Fruit fly (Drosophila melanogaster): ENCODE measurements around the gene CG14115.
A peak's percentile ranks its signal among the peaks of the same experiment; 100 is the strongest.

Gene CG14115

DNA sequence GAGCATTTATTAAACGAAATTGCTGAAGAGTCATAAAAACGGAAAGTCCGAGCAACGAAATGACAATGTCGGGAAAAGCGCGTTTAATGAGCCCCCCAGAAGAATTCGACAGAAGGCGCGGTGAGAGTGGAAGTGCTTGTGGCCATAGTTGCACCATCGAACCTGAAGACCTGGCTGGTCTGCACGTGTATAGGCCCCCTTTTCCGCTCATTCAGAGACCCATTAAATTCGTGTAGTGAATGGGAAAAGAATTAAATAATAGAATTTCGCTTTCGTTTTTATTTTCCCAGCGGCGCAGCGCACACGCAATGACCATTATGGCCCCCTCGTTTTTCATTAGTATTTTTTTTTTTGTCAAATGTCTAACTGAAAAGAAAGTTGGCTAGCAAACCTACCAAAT lies 27.9 kb downstream of the CG14115 start:
- no peak for TF ChIP-seq ss (GFP tag; optimal IDR thresholded peaks at IDR 0.05)
- no peak for TF ChIP-seq CG3919 (GFP tag; optimal IDR thresholded peaks at IDR 0.05)
- no peak for TF ChIP-seq CG6163 (GFP tag; IDR thresholded peaks at IDR 0.05)
- no peak for TF ChIP-seq CG3032 (tag; optimal IDR thresholded peaks at IDR 0.05)
- no peak for TF ChIP-seq dac (GFP tag; optimal IDR thresholded peaks at IDR 0.05)
- TF ChIP-seq fd85E (GFP tag; optimal IDR thresholded peaks at IDR 0.05), result no peak
- TF ChIP-seq CG9139 (GFP tag; optimal IDR thresholded peaks at IDR 0.05), result no peak
- TF ChIP-seq OdsH (GFP tag; optimal IDR thresholded peaks at IDR 0.05), result no peak
- no peak for TF ChIP-seq fd59A (GFP tag; optimal IDR thresholded peaks at IDR 0.05)
- no peak for TF ChIP-seq vri (GFP tag; optimal IDR thresholded peaks at IDR 0.05)
- TF ChIP-seq CG8119 (GFP tag; IDR thresholded peaks at IDR 0.05), result no peak
- no peak for TF ChIP-seq Eip93F (GFP tag; optimal IDR thresholded peaks at IDR 0.05)
- no peak for TF ChIP-seq net (GFP tag; optimal IDR thresholded peaks at IDR 0.05)
- no peak for TF ChIP-seq CG31627 (GFP tag; optimal IDR thresholded peaks at IDR 0.05)
- no peak for TF ChIP-seq Met (GFP tag; optimal IDR thresholded peaks at IDR 0.05)
- no peak for TF ChIP-seq CG6808 (GFP tag; optimal IDR thresholded peaks at IDR 0.05)
- TF ChIP-seq Gug (GFP tag; IDR thresholded peaks at IDR 0.05), result no peak
- no peak for TF ChIP-seq Blimp-1 (GFP tag; optimal IDR thresholded peaks at IDR 0.05)
- TF ChIP-seq Sox14 (GFP tag; optimal IDR thresholded peaks at IDR 0.05), result no peak
- no peak for TF ChIP-seq Ets96B (tag; optimal IDR thresholded peaks at IDR 0.05)

DNA sequence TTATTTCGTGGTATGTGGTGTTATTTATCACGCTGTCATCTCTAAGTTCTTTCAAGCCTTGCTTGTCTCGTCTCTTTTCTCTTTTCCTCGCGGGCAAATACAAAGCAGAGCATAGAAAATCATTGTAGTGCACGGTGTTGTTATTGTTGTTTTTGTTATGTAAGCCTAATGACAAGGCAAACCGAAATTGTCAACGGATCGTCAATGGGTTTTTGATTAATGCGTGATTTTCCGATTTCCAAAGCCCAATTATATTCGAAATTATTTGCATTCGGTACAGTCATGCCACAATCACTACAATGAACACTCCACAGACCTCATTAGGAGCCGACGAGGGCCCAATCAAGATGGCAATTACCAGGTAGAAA lies 28.3 kb downstream of the CG14115 start:
- TF ChIP-seq CG10631 (GFP tag; optimal IDR thresholded peaks at IDR 0.05) (peak; percentile 11), Ets96B (tag; optimal IDR thresholded peaks at IDR 0.05) (no peak)

DNA sequence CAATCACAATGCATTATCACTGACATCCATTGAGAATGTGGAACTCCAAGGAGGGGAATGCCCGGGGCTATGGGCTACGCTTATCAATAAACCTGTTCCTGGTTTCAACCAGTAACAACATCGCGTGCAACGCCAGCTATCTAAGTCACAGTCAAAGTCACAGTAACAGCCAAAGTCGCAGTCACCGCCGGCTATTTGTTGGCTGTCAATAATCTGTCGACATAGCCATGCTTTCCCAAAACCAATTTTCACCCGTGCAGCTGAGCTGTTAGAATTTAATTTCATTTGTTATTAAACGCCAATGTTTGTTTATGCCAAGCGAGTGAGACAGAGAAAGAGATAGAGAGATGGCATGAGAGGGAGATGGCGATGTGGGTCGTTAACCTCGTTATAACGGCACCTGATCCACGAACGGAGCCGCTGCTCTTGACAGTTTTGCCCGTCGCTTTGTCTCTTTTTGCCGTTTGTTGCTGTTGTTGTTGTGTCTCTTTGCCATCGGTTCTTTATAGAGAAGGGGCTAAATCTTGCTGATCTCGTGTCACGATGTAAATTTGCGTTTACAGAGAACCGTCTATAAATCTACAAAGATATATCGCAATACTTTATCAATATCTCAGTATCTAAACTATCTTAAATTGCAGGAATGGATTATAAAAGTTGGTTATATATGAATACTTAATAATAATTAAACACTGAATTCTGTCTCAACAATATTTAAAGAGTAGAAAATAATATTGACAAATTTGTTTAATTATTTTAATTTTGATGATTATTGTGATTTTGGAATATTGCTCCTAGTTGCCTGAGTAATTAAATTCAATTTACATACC lies 28.9 kb downstream of the CG14115 start:
- TF ChIP-seq Sox102F (GFP tag; optimal IDR thresholded peaks at IDR 0.05), result peak; percentile 39
- TF ChIP-seq dac (GFP tag; optimal IDR thresholded peaks at IDR 0.05), result no peak
- no peak for TF ChIP-seq vri (GFP tag; optimal IDR thresholded peaks at IDR 0.05)
- TF ChIP-seq Hr39 (GFP tag; optimal IDR thresholded peaks at IDR 0.05), result peak; percentile 3
- TF ChIP-seq fkh (GFP tag; optimal IDR thresholded peaks at IDR 0.05), result peak; percentile 86
- no peak for TF ChIP-seq Sox15 (GFP tag; optimal IDR thresholded peaks at IDR 0.05)
- no peak for TF ChIP-seq fd85E (GFP tag; optimal IDR thresholded peaks at IDR 0.05)
- TF ChIP-seq CG8319 (GFP tag; optimal IDR thresholded peaks at IDR 0.05), result no peak
- peak; percentile 59 for TF ChIP-seq CG32006 (GFP tag; optimal IDR thresholded peaks at IDR 0.05)
- peak; percentile 41 for TF ChIP-seq acj6 (GFP tag; optimal IDR thresholded peaks at IDR 0.05)
- TF ChIP-seq CG7368 (GFP tag; optimal IDR thresholded peaks at IDR 0.05), result no peak
- TF ChIP-seq Hr4 (GFP tag; optimal IDR thresholded peaks at IDR 0.05), result no peak
- TF ChIP-seq Sox14 (GFP tag; optimal IDR thresholded peaks at IDR 0.05), result no peak
- peak; percentile 33 for TF ChIP-seq CG3032 (tag; optimal IDR thresholded peaks at IDR 0.05)
- TF ChIP-seq CG6808 (GFP tag; optimal IDR thresholded peaks at IDR 0.05), result no peak
- no peak for TF ChIP-seq cyc (GFP tag; optimal IDR thresholded peaks at IDR 0.05)
- TF ChIP-seq CG6163 (GFP tag; IDR thresholded peaks at IDR 0.05), result no peak
- no peak for TF ChIP-seq spab (GFP tag; optimal IDR thresholded peaks at IDR 0.05)
- TF ChIP-seq CG15336 (GFP tag; IDR thresholded peaks at IDR 0.05), result no peak
- no peak for TF ChIP-seq Smox (GFP tag; optimal IDR thresholded peaks at IDR 0.05)
- TF ChIP-seq esn (GFP tag; optimal IDR thresholded peaks at IDR 0.05), result peak; percentile 66
- peak; percentile 54 for TF ChIP-seq Eip78C (GFP tag)
- TF ChIP-seq ss (GFP tag; optimal IDR thresholded peaks at IDR 0.05), result peak; percentile 18 to 70
- TF ChIP-seq svp (GFP tag), result peak; percentile 89
- TF ChIP-seq fd59A (GFP tag; optimal IDR thresholded peaks at IDR 0.05), result no peak
- peak; percentile 11 for TF ChIP-seq CG6792 (GFP tag; optimal IDR thresholded peaks at IDR 0.05)
- TF ChIP-seq Ets96B (tag; optimal IDR thresholded peaks at IDR 0.05), result no peak
- TF ChIP-seq CG9139 (GFP tag; optimal IDR thresholded peaks at IDR 0.05), result no peak
- no peak for TF ChIP-seq CG11762 (GFP tag; optimal IDR thresholded peaks at IDR 0.05; ENCODE audit: insufficient read depth)
- peak; percentile 5 for TF ChIP-seq CG6276 (GFP tag; optimal IDR thresholded peaks at IDR 0.05)
- peak; percentile 35 for TF ChIP-seq topi (GFP tag; optimal IDR thresholded peaks at IDR 0.05)
- peak; percentile 5 for TF ChIP-seq CG31627 (GFP tag; optimal IDR thresholded peaks at IDR 0.05)
- peak in 1 of 2 experiments; percentile 23 for TF ChIP-seq salr (GFP tag; optimal IDR thresholded peaks at IDR 0.05)
- peak; percentile 18 for TF ChIP-seq lz (GFP tag; optimal IDR thresholded peaks at IDR 0.05)
- TF ChIP-seq CG6854 (GFP tag; optimal IDR thresholded peaks at IDR 0.05), result no peak
- TF ChIP-seq OdsH (GFP tag; optimal IDR thresholded peaks at IDR 0.05), result peak; percentile 25
- TF ChIP-seq CG10631 (GFP tag; optimal IDR thresholded peaks at IDR 0.05), result peak; percentile 42
- peak; percentile 6 for TF ChIP-seq Eip75B (GFP tag; optimal IDR thresholded peaks at IDR 0.05)
